Worm (Caenorhabditis elegans) whole organism, L3 larva: ENCODE data around the gene F38H4.5.
A peak's percentile ranks its signal among the peaks of the same experiment; 100 is the strongest.

Experiments
- R02D3.7 ChIP-seq: fragments of 150-350 bp; optimal IDR thresholded peaks from 2 replicates; lab custom pipeline; 2014; ENCODE audit warnings: missing biosample characterization, missing genetic modification characterization
- ZK546.5 ChIP-seq: sonication (generic microtip); optimal IDR thresholded peaks from 2 replicates; lab custom pipeline; 2017; ENCODE audit warnings: missing biosample characterization, missing genetic modification characterization
- aly-2 ChIP-seq: fragments of 150-350 bp; optimal IDR thresholded peaks from 2 replicates; lab custom pipeline; 2014; ENCODE audit warnings: missing biosample characterization, missing genetic modification characterization
- ama-1 ChIP-seq: fragments of 150-350 bp; optimal IDR thresholded peaks from 2 replicates; lab custom pipeline; 2018
- ceh-28 ChIP-seq: fragments of 150-350 bp; optimal IDR thresholded peaks from 2 replicates; lab custom pipeline; 2014; ENCODE audit warnings: missing biosample characterization, missing genetic modification reagents, missing genetic modification characterization
- ceh-82 ChIP-seq: fragments of 150-350 bp; optimal IDR thresholded peaks from 2 replicates; lab custom pipeline; 2014; ENCODE audit warnings: missing biosample characterization, missing genetic modification characterization
- daf-12 ChIP-seq: fragments of 150-350 bp; optimal IDR thresholded peaks from 2 replicates; lab custom pipeline; 2014; ENCODE audit warnings: missing biosample characterization, missing genetic modification reagents, missing genetic modification characterization
- egl-5 ChIP-seq: fragments of 150-350 bp; optimal IDR thresholded peaks from 2 replicates; lab custom pipeline; 2017; ENCODE audit warnings: missing biosample characterization, missing genetic modification reagents, missing genetic modification characterization, inconsistent platforms
- elt-1 ChIP-seq: fragments of 150-350 bp; optimal IDR thresholded peaks from 2 replicates; lab custom pipeline; 2014; ENCODE audit warnings: missing biosample characterization, missing genetic modification characterization
- elt-2 ChIP-seq: sonication (generic microtip); optimal IDR thresholded peaks from 2 replicates; lab custom pipeline; 2016; ENCODE audit warnings: missing genetic modification reagents, mild to moderate bottlenecking, missing genetic modification characterization, missing compliant biosample characterization
- elt-3 ChIP-seq, 3 experiments: fragments of 150-350 bp in 1 of 3; sonication (generic microtip) in 2 of 3; optimal IDR thresholded peaks; 2 replicates in 2 of 3; 4 replicates in 1 of 3; lab custom pipeline; 2014 to 2017; ENCODE audit warnings: missing biosample characterization in 3 of 3, missing genetic modification characterization in 3 of 3
- eor-1 ChIP-seq, 2 experiments: fragments of 150-350 bp; optimal IDR thresholded peaks; 2 replicates each; lab custom pipeline; 2014 to 2018; ENCODE audit warnings: missing biosample characterization in 2 of 2, missing genetic modification characterization in 2 of 2
- fkh-10 ChIP-seq: sonication (generic microtip); optimal IDR thresholded peaks from 2 replicates; lab custom pipeline; 2017; ENCODE audit warnings: missing biosample characterization, missing genetic modification reagents, missing genetic modification characterization
- fkh-2 ChIP-seq: fragments of 150-350 bp; optimal IDR thresholded peaks from 2 replicates; lab custom pipeline; 2014; ENCODE audit warnings: missing biosample characterization, missing genetic modification reagents, missing genetic modification characterization
- hmg-11 ChIP-seq: sonication (generic microtip); optimal IDR thresholded peaks from 2 replicates; lab custom pipeline; 2016; ENCODE audit warnings: missing genetic modification characterization, missing compliant biosample characterization
- lin-15B ChIP-seq: fragments of 150-350 bp; optimal IDR thresholded peaks from 2 replicates; lab custom pipeline; 2014; ENCODE audit warnings: missing biosample characterization, missing genetic modification characterization
- lin-39 ChIP-seq: fragments of 150-350 bp; optimal IDR thresholded peaks from 2 replicates; lab custom pipeline; 2018; ENCODE audit warnings: missing biosample characterization, missing genetic modification reagents, missing genetic modification characterization
- lsy-12 ChIP-seq: sonication (generic microtip); optimal IDR thresholded peaks from 2 replicates; lab custom pipeline; 2016; ENCODE audit warnings: mild to moderate bottlenecking, missing genetic modification characterization, missing compliant biosample characterization
- mml-1 ChIP-seq: fragments of 150-350 bp; sonication (generic microtip); optimal IDR thresholded peaks from 3 replicates; lab custom pipeline; 2014; ENCODE audit warnings: missing biosample characterization, missing genetic modification characterization
- nfya-1 ChIP-seq: sonication (generic microtip); optimal IDR thresholded peaks from 2 replicates; lab custom pipeline; 2017; ENCODE audit warnings: missing genetic modification characterization, mild to moderate bottlenecking, missing compliant biosample characterization, antibody characterized with exemption, moderate library complexity; ENCODE audit not compliant: insufficient read depth
- nhr-11 ChIP-seq: fragments of 150-350 bp; optimal IDR thresholded peaks from 2 replicates; lab custom pipeline; 2014; ENCODE audit warnings: missing biosample characterization, missing genetic modification characterization
- nhr-12 ChIP-seq: fragments of 150-350 bp; optimal IDR thresholded peaks from 2 replicates; lab custom pipeline; 2014; ENCODE audit warnings: missing biosample characterization, missing genetic modification characterization
- nhr-23 ChIP-seq: fragments of 150-350 bp; optimal IDR thresholded peaks from 2 replicates; lab custom pipeline; 2014; ENCODE audit warnings: missing biosample characterization, missing genetic modification reagents, missing genetic modification characterization
- nhr-25 ChIP-seq: sonication (generic microtip); optimal IDR thresholded peaks from 2 replicates; lab custom pipeline; 2017; ENCODE audit warnings: missing biosample characterization, missing genetic modification characterization
- nhr-43 ChIP-seq: sonication (generic microtip); optimal IDR thresholded peaks from 2 replicates; lab custom pipeline; 2016; ENCODE audit warnings: mild to moderate bottlenecking, missing genetic modification characterization, missing compliant biosample characterization; ENCODE audit not compliant: poor library complexity, severe bottlenecking
- nhr-76 ChIP-seq: fragments of 150-350 bp; sonication (generic microtip); optimal IDR thresholded peaks from 5 replicates; lab custom pipeline; 2014; ENCODE audit warnings: missing biosample characterization, missing genetic modification characterization
- nhr-77 ChIP-seq: fragments of 150-350 bp; optimal IDR thresholded peaks from 2 replicates; lab custom pipeline; 2014; ENCODE audit warnings: missing biosample characterization, missing genetic modification characterization
- pqm-1 ChIP-seq: fragments of 150-350 bp; optimal IDR thresholded peaks from 2 replicates; lab custom pipeline; 2017; ENCODE audit warnings: missing biosample characterization, missing genetic modification characterization, inconsistent platforms
- sea-2 ChIP-seq: fragments of 150-350 bp; sonication (generic microtip); optimal IDR thresholded peaks from 4 replicates; lab custom pipeline; 2014; ENCODE audit warnings: missing biosample characterization, missing genetic modification reagents, missing genetic modification characterization
- snpc-4 ChIP-seq: fragments of 150-350 bp; optimal IDR thresholded peaks from 2 replicates; lab custom pipeline; 2014; ENCODE audit warnings: missing biosample characterization, missing genetic modification characterization
- tbx-2 ChIP-seq: sonication (generic microtip); optimal IDR thresholded peaks from 2 replicates; lab custom pipeline; 2016; ENCODE audit warnings: mild to moderate bottlenecking, missing genetic modification characterization, missing compliant biosample characterization
- unc-39 ChIP-seq: sonication (generic microtip); optimal IDR thresholded peaks from 4 replicates; lab custom pipeline; 2017; ENCODE audit warnings: missing biosample characterization, missing genetic modification characterization
- zag-1 ChIP-seq: fragments of 150-350 bp; optimal IDR thresholded peaks from 2 replicates; lab custom pipeline; 2014; ENCODE audit warnings: missing biosample characterization, missing genetic modification characterization
- ztf-4 ChIP-seq: fragments of 150-350 bp; optimal IDR thresholded peaks from 2 replicates; lab custom pipeline; 2014; ENCODE audit warnings: missing biosample characterization, missing genetic modification characterization

F38H4.5 gene

DNA sequence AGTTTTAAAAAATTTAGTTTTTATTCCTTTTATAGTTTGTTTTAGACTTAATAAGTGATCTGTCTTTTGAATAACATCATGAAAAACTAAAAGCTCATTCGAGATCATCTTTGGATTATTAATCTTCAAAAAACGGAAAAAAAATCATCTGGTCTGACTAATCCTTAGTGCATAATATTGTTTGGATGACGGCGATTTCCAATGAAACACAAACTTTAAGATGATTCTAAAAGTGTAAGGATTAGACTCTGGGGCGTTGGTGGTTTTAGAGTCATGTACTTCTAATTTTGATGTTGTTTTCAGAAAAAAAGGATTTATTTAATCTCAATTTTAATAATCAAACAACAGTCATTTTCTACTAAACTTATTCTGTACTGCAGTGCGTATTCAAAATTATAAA is 41.4 kb downstream of the F38H4.5 start:
- TF ChIP-seq ceh-82 (tag; lab: Kevin White, UChicago) (no peak), ztf-4 (tag; lab: Kevin White, UChicago) (no peak), nhr-77 (tag; lab: Kevin White, UChicago) (no peak), fkh-2 (tag; lab: Kevin White, UChicago) (no peak), ama-1 (lab: Kevin White, UChicago) (no peak), hmg-11 (no peak), sea-2 (GFP tag; lab: Kevin White, UChicago) (no peak), R02D3.7 (no peak), zag-1 (no peak), lin-15B (tag; lab: Kevin White, UChicago) (no peak), pqm-1 (tag; lab: Kevin White, UChicago) (no peak), mml-1 (tag; lab: Kevin White, UChicago) (no peak), nfya-1 (tag; lab: Kevin White, UChicago) (no peak), fkh-10 (GFP tag; lab: Kevin White, UChicago) (no peak), unc-39 (no peak), nhr-11 (tag; lab: Kevin White, UChicago) (no peak), lsy-12 (tag; lab: Kevin White, UChicago) (no peak), nhr-12 (tag; lab: Kevin White, UChicago) (no peak), tbx-2 (tag; lab: Kevin White, UChicago) (no peak)

ce11 chrIV:11897710-11898109 is 45.7 kb downstream of the F38H4.5 start:
- peak in 2 of 3 experiments; percentile 28 to 36 for TF ChIP-seq elt-3 (tag; optimal IDR thresholded peaks at IDR 0.05; lab: Kevin White, UChicago)
- peak; percentile 47 for TF ChIP-seq nhr-25 (tag; lab: Kevin White, UChicago)
- peak; percentile 93 for TF ChIP-seq nhr-43 (tag; lab: Kevin White, UChicago)
- peak; percentile 13 for TF ChIP-seq elt-2 (tag; lab: Kevin White, UChicago)
- TF ChIP-seq unc-39, result no peak
- peak; percentile 74 for TF ChIP-seq nhr-23 (tag; lab: Kevin White, UChicago)
- peak; percentile 48 for TF ChIP-seq pqm-1 (tag; lab: Kevin White, UChicago)
- no peak for TF ChIP-seq eor-1 (tag; optimal IDR thresholded peaks at IDR 0.05; lab: Kevin White, UChicago)
- peak; percentile 47 for TF ChIP-seq nfya-1 (tag; lab: Kevin White, UChicago)
- TF ChIP-seq sea-2 (GFP tag; lab: Kevin White, UChicago), result no peak

ce11 chrIV:11899358-11899757 is 47.4 kb downstream of the F38H4.5 start, which contains the start of gene nhr-43:
Gene nhr-43, plus strand, starts transcription at chrIV:11899590.
- TF ChIP-seq tbx-2 (tag; lab: Kevin White, UChicago) (peak; percentile 40), nhr-25 (tag; lab: Kevin White, UChicago) (peak; percentile 48), daf-12 (tag; lab: Kevin White, UChicago) (no peak), elt-3 (tag; optimal IDR thresholded peaks at IDR 0.05; lab: Kevin White, UChicago) (peak in 1 of 3 experiments; percentile 72), nhr-23 (tag; lab: Kevin White, UChicago) (peak; percentile 64), eor-1 (tag; optimal IDR thresholded peaks at IDR 0.05; lab: Kevin White, UChicago) (no peak), ceh-28 (tag; lab: Kevin White, UChicago) (no peak), nfya-1 (tag; lab: Kevin White, UChicago) (peak; percentile 8), ama-1 (lab: Kevin White, UChicago) (no peak), ZK546.5 (tag; lab: Kevin White, UChicago) (no peak), nhr-43 (tag; lab: Kevin White, UChicago) (peak; percentile 98)

DNA sequence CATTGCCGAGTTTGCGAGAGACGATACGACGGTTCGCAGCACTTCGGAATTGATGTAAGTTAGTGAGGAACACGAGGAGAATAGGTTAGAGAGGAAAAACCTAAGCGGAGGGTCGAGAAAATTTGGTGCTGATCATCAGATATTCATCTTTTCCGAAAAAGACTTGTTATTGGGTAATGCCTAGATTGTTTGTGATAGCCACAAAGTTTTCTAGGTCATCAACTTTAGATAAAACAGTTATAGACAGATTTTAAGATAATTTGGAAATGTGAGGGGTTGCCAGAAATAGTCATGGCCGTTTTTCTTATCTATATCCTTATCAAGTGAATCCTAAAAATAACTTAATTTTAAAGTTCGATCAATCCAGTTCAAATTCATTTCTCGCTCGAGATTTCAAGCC is 48.4 kb downstream of the F38H4.5 start:
- TF ChIP-seq nhr-43 (tag; lab: Kevin White, UChicago), result peak; percentile 78
- peak; percentile 64 for TF ChIP-seq nhr-23 (tag; lab: Kevin White, UChicago)
- TF ChIP-seq elt-1 (tag; lab: Kevin White, UChicago), result peak; percentile 94
- TF ChIP-seq unc-39, result no peak
- TF ChIP-seq daf-12 (tag; lab: Kevin White, UChicago), result no peak

DNA sequence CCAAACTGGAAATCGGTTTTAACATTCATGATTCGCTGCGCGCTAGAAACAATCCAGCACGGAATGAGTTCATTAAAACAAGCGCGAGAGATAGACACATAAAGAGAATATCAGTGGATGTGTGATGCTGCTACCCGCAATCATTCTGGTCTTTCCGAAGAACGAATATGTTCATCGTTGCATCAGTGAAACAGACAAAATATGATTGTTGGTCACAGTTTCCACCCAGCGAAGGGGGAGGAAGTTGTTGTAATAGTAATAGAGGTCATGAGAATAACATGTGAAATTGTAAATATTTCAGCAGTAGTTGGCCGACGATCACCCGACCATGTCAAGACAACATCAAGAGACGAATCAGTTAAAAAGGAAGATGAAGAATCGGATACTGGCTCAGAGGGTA is 49.2 kb downstream of the F38H4.5 start:
- no peak for TF ChIP-seq ceh-82 (tag; lab: Kevin White, UChicago)
- TF ChIP-seq aly-2 (tag; lab: Kevin White, UChicago), result no peak
- peak; percentile 41 for TF ChIP-seq nhr-25 (tag; lab: Kevin White, UChicago)
- no peak for TF ChIP-seq fkh-2 (tag; lab: Kevin White, UChicago)
- no peak for TF ChIP-seq lin-39 (tag; lab: Kevin White, UChicago)
- no peak for TF ChIP-seq zag-1
- TF ChIP-seq nhr-76 (tag; lab: Kevin White, UChicago), result no peak
- no peak for TF ChIP-seq egl-5
- peak in 1 of 3 experiments; percentile 55 for TF ChIP-seq elt-3 (tag; optimal IDR thresholded peaks at IDR 0.05; lab: Kevin White, UChicago)
- no peak for TF ChIP-seq pqm-1 (tag; lab: Kevin White, UChicago)
- TF ChIP-seq eor-1 (tag; optimal IDR thresholded peaks at IDR 0.05; lab: Kevin White, UChicago), result no peak
- no peak for TF ChIP-seq snpc-4 (tag; lab: Kevin White, UChicago)
- TF ChIP-seq nhr-43 (tag; lab: Kevin White, UChicago), result peak; percentile 94
- peak; percentile 36 for TF ChIP-seq nhr-23 (tag; lab: Kevin White, UChicago)
